Worm (Caenorhabditis elegans) whole organism, L3 larva: Measurements from ENCODE around the gene srj-53.

Experiments
- R02D3.7 ChIP-seq: fragments of 150-350 bp; optimal IDR thresholded peaks from 2 replicates; lab custom pipeline; 2014; ENCODE audit warnings: missing biosample characterization, missing genetic modification characterization
- ZK546.5 ChIP-seq: sonication (generic microtip); optimal IDR thresholded peaks from 2 replicates; lab custom pipeline; 2017; ENCODE audit warnings: missing biosample characterization, missing genetic modification characterization
- aly-2 ChIP-seq: fragments of 150-350 bp; optimal IDR thresholded peaks from 2 replicates; lab custom pipeline; 2014; ENCODE audit warnings: missing biosample characterization, missing genetic modification characterization
- ama-1 ChIP-seq: fragments of 150-350 bp; optimal IDR thresholded peaks from 2 replicates; lab custom pipeline; 2018
- ceh-16 ChIP-seq: sonication (generic microtip); optimal IDR thresholded peaks from 2 replicates; lab custom pipeline; 2017; ENCODE audit warnings: missing biosample characterization, missing genetic modification characterization
- ceh-28 ChIP-seq: fragments of 150-350 bp; optimal IDR thresholded peaks from 2 replicates; lab custom pipeline; 2014; ENCODE audit warnings: missing biosample characterization, missing genetic modification reagents, missing genetic modification characterization
- ceh-82 ChIP-seq: fragments of 150-350 bp; optimal IDR thresholded peaks from 2 replicates; lab custom pipeline; 2014; ENCODE audit warnings: missing biosample characterization, missing genetic modification characterization
- ceh-9 ChIP-seq: sonication (generic microtip); optimal IDR thresholded peaks from 2 replicates; lab custom pipeline; 2018; ENCODE audit warnings: missing biosample characterization, missing genetic modification characterization
- daf-12 ChIP-seq: fragments of 150-350 bp; optimal IDR thresholded peaks from 2 replicates; lab custom pipeline; 2014; ENCODE audit warnings: missing biosample characterization, missing genetic modification reagents, missing genetic modification characterization
- egl-27 ChIP-seq: sonication (generic microtip); optimal IDR thresholded peaks from 4 replicates; lab custom pipeline; 2017; ENCODE audit warnings: missing biosample characterization, missing genetic modification reagents, missing genetic modification characterization
- egl-5 ChIP-seq: fragments of 150-350 bp; optimal IDR thresholded peaks from 2 replicates; lab custom pipeline; 2017; ENCODE audit warnings: missing biosample characterization, missing genetic modification reagents, missing genetic modification characterization, inconsistent platforms
- elt-1 ChIP-seq: fragments of 150-350 bp; optimal IDR thresholded peaks from 2 replicates; lab custom pipeline; 2014; ENCODE audit warnings: missing biosample characterization, missing genetic modification characterization
- elt-2 ChIP-seq: sonication (generic microtip); optimal IDR thresholded peaks from 2 replicates; lab custom pipeline; 2016; ENCODE audit warnings: missing genetic modification reagents, mild to moderate bottlenecking, missing genetic modification characterization, missing compliant biosample characterization
- elt-3 ChIP-seq, 3 experiments: fragments of 150-350 bp in 1 of 3; sonication (generic microtip) in 2 of 3; optimal IDR thresholded peaks; 2 replicates in 2 of 3; 4 replicates in 1 of 3; lab custom pipeline; 2014 to 2017; ENCODE audit warnings: missing biosample characterization in 3 of 3, missing genetic modification characterization in 3 of 3
- eor-1 ChIP-seq, 2 experiments: fragments of 150-350 bp; optimal IDR thresholded peaks; 2 replicates each; lab custom pipeline; 2014 to 2018; ENCODE audit warnings: missing biosample characterization in 2 of 2, missing genetic modification characterization in 2 of 2
- fkh-10 ChIP-seq: sonication (generic microtip); optimal IDR thresholded peaks from 2 replicates; lab custom pipeline; 2017; ENCODE audit warnings: missing biosample characterization, missing genetic modification reagents, missing genetic modification characterization
- fkh-2 ChIP-seq: fragments of 150-350 bp; optimal IDR thresholded peaks from 2 replicates; lab custom pipeline; 2014; ENCODE audit warnings: missing biosample characterization, missing genetic modification reagents, missing genetic modification characterization
- fos-1 ChIP-seq: fragments of 150-350 bp; optimal IDR thresholded peaks from 2 replicates; lab custom pipeline; 2014; ENCODE audit warnings: missing biosample characterization, missing genetic modification characterization
- hmg-11 ChIP-seq: sonication (generic microtip); optimal IDR thresholded peaks from 2 replicates; lab custom pipeline; 2016; ENCODE audit warnings: missing genetic modification characterization, missing compliant biosample characterization
- jun-1 ChIP-seq: fragments of 150-350 bp; optimal IDR thresholded peaks from 2 replicates; lab custom pipeline; 2014; ENCODE audit warnings: missing biosample characterization, missing genetic modification reagents, missing genetic modification characterization
- lin-15B ChIP-seq: fragments of 150-350 bp; optimal IDR thresholded peaks from 2 replicates; lab custom pipeline; 2014; ENCODE audit warnings: missing biosample characterization, missing genetic modification characterization
- lin-39 ChIP-seq: fragments of 150-350 bp; optimal IDR thresholded peaks from 2 replicates; lab custom pipeline; 2018; ENCODE audit warnings: missing biosample characterization, missing genetic modification reagents, missing genetic modification characterization
- lsy-12 ChIP-seq: sonication (generic microtip); optimal IDR thresholded peaks from 2 replicates; lab custom pipeline; 2016; ENCODE audit warnings: mild to moderate bottlenecking, missing genetic modification characterization, missing compliant biosample characterization
- mdl-1 ChIP-seq: fragments of 150-350 bp; optimal IDR thresholded peaks from 2 replicates; lab custom pipeline; 2014; ENCODE audit warnings: missing biosample characterization, missing genetic modification characterization
- mml-1 ChIP-seq: fragments of 150-350 bp; sonication (generic microtip); optimal IDR thresholded peaks from 3 replicates; lab custom pipeline; 2014; ENCODE audit warnings: missing biosample characterization, missing genetic modification characterization
- nfya-1 ChIP-seq: sonication (generic microtip); optimal IDR thresholded peaks from 2 replicates; lab custom pipeline; 2017; ENCODE audit warnings: missing genetic modification characterization, mild to moderate bottlenecking, missing compliant biosample characterization, antibody characterized with exemption, moderate library complexity; ENCODE audit not compliant: insufficient read depth
- nhr-11 ChIP-seq: fragments of 150-350 bp; optimal IDR thresholded peaks from 2 replicates; lab custom pipeline; 2014; ENCODE audit warnings: missing biosample characterization, missing genetic modification characterization
- nhr-12 ChIP-seq: fragments of 150-350 bp; optimal IDR thresholded peaks from 2 replicates; lab custom pipeline; 2014; ENCODE audit warnings: missing biosample characterization, missing genetic modification characterization
- nhr-23 ChIP-seq: fragments of 150-350 bp; optimal IDR thresholded peaks from 2 replicates; lab custom pipeline; 2014; ENCODE audit warnings: missing biosample characterization, missing genetic modification reagents, missing genetic modification characterization
- nhr-237 ChIP-seq: fragments of 150-350 bp; optimal IDR thresholded peaks from 2 replicates; lab custom pipeline; 2014; ENCODE audit warnings: missing biosample characterization, missing genetic modification characterization
- nhr-25 ChIP-seq: sonication (generic microtip); optimal IDR thresholded peaks from 2 replicates; lab custom pipeline; 2017; ENCODE audit warnings: missing biosample characterization, missing genetic modification characterization
- nhr-28 ChIP-seq: fragments of 150-350 bp; optimal IDR thresholded peaks from 2 replicates; lab custom pipeline; 2014; ENCODE audit warnings: missing biosample characterization, missing genetic modification characterization
- nhr-43 ChIP-seq: sonication (generic microtip); optimal IDR thresholded peaks from 2 replicates; lab custom pipeline; 2016; ENCODE audit warnings: mild to moderate bottlenecking, missing genetic modification characterization, missing compliant biosample characterization; ENCODE audit not compliant: poor library complexity, severe bottlenecking
- nhr-67 ChIP-seq: fragments of 150-350 bp; optimal IDR thresholded peaks from 2 replicates; lab custom pipeline; 2014; ENCODE audit warnings: missing biosample characterization, missing genetic modification characterization
- nhr-76 ChIP-seq: fragments of 150-350 bp; sonication (generic microtip); optimal IDR thresholded peaks from 5 replicates; lab custom pipeline; 2014; ENCODE audit warnings: missing biosample characterization, missing genetic modification characterization
- nhr-77 ChIP-seq: fragments of 150-350 bp; optimal IDR thresholded peaks from 2 replicates; lab custom pipeline; 2014; ENCODE audit warnings: missing biosample characterization, missing genetic modification characterization
- pha-4 ChIP-seq: fragments of 150-350 bp; optimal IDR thresholded peaks from 2 replicates; lab custom pipeline; 2014; ENCODE audit warnings: missing biosample characterization, missing genetic modification reagents, missing genetic modification characterization
- pqm-1 ChIP-seq: fragments of 150-350 bp; optimal IDR thresholded peaks from 2 replicates; lab custom pipeline; 2017; ENCODE audit warnings: missing biosample characterization, missing genetic modification characterization, inconsistent platforms
- sea-2 ChIP-seq: fragments of 150-350 bp; sonication (generic microtip); optimal IDR thresholded peaks from 4 replicates; lab custom pipeline; 2014; ENCODE audit warnings: missing biosample characterization, missing genetic modification reagents, missing genetic modification characterization
- skn-1 ChIP-seq: fragments of 150-350 bp; optimal IDR thresholded peaks from 2 replicates; lab custom pipeline; 2014; ENCODE audit warnings: missing biosample characterization, missing genetic modification characterization
- snpc-4 ChIP-seq: fragments of 150-350 bp; optimal IDR thresholded peaks from 2 replicates; lab custom pipeline; 2014; ENCODE audit warnings: missing biosample characterization, missing genetic modification characterization
- tbx-2 ChIP-seq: sonication (generic microtip); optimal IDR thresholded peaks from 2 replicates; lab custom pipeline; 2016; ENCODE audit warnings: mild to moderate bottlenecking, missing genetic modification characterization, missing compliant biosample characterization
- unc-39 ChIP-seq: sonication (generic microtip); optimal IDR thresholded peaks from 4 replicates; lab custom pipeline; 2017; ENCODE audit warnings: missing biosample characterization, missing genetic modification characterization
- unc-62 ChIP-seq: fragments of 150-350 bp; sonication (generic microtip); optimal IDR thresholded peaks from 4 replicates; lab custom pipeline; 2014; ENCODE audit warnings: missing biosample characterization, missing genetic modification reagents, missing genetic modification characterization
- zag-1 ChIP-seq: fragments of 150-350 bp; optimal IDR thresholded peaks from 2 replicates; lab custom pipeline; 2014; ENCODE audit warnings: missing biosample characterization, missing genetic modification characterization
- ztf-11 ChIP-seq: fragments of 150-350 bp; optimal IDR thresholded peaks from 2 replicates; lab custom pipeline; 2014; ENCODE audit warnings: missing biosample characterization, missing genetic modification characterization
- ztf-4 ChIP-seq: fragments of 150-350 bp; optimal IDR thresholded peaks from 2 replicates; lab custom pipeline; 2014; ENCODE audit warnings: missing biosample characterization, missing genetic modification characterization

The srj-53 gene

DNA sequence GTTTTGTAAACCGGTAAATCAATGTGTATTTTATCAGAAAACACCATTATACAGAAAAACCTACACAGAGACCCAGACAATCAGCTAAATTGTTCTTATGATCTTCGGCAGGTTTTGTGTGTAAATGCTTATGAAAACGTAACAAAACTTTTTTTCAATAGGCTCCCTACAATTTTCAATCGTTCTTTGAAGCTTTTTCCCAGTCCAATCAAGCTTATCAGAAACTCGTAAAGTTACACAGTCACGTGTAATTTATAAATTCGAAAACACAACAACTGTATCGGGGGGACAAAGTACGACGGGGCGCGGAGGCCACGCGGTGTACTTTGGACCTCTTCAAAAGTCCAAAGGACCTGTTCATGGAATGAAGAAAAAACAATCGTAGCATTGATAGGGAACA lies 35.7 kb upstream of the srj-53 start:
- TF ChIP-seq elt-3 (tag; optimal IDR thresholded peaks at IDR 0.05; lab: Kevin White, UChicago) (no peak), pha-4 (tag; lab: Kevin White, UChicago) (peak; percentile 86), elt-2 (tag; lab: Kevin White, UChicago) (peak; percentile 92), ztf-11 (no peak), nhr-25 (tag; lab: Kevin White, UChicago) (peak; percentile 16), nhr-28 (tag; lab: Kevin White, UChicago) (no peak), lin-15B (tag; lab: Kevin White, UChicago) (no peak), pqm-1 (tag; lab: Kevin White, UChicago) (peak; percentile 87), nhr-43 (peak; percentile 85), jun-1 (tag; lab: Kevin White, UChicago) (peak; percentile 67), ama-1 (lab: Kevin White, UChicago) (peak; percentile 87), lsy-12 (tag; lab: Kevin White, UChicago) (peak; percentile 44), nfya-1 (tag; lab: Kevin White, UChicago) (peak; percentile 49)

DNA sequence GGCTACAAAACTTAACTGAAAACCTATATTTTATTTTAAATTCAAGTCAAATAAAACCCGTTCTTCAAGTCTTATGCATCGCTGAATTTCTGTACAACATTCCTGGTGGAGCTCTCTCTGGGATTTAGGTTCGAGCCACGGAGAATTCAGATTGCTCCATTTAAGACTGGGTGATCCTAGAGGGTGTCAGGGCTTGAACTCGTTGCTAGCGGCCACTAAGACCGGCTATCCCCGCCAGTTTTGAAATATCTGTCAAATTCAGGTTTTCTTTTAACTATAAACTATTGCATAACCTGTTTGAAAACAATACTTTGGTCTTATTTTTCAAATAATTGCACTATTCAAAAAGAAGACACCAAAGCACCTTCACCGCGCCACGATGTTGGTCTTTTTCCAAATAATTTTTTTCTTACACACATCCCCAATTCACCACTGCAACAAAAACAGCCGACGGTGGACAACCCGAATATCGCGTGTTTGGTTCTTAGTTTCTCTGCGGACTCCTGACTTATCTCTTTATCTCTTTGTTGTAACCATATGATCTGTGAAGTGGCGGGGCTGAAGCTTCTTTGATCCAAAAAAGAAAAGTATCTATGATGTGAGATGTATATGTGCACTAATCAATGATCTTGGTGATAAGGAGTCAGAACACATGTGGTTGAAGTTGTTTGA lies 34.4 kb upstream of the srj-53 start:
- no peak for TF ChIP-seq lin-15B (tag; lab: Kevin White, UChicago)
- no peak for TF ChIP-seq ztf-11
- no peak for TF ChIP-seq nhr-77 (tag; lab: Kevin White, UChicago)
- peak; percentile 50 for TF ChIP-seq ama-1 (lab: Kevin White, UChicago)
- no peak for TF ChIP-seq ceh-16 (tag; lab: Kevin White, UChicago)
- peak; percentile 53 for TF ChIP-seq pha-4 (tag; lab: Kevin White, UChicago)
- TF ChIP-seq nhr-12 (tag; lab: Kevin White, UChicago): no peak
- TF ChIP-seq zag-1 (tag; lab: Kevin White, UChicago): no peak
- no peak for TF ChIP-seq ZK546.5
- TF ChIP-seq mml-1 (tag; lab: Kevin White, UChicago): no peak
- TF ChIP-seq elt-1: no peak
- TF ChIP-seq nhr-67: no peak
- no peak for TF ChIP-seq unc-62 (GFP tag; lab: Kevin White, UChicago)
- peak; percentile 57 for TF ChIP-seq nhr-43
- TF ChIP-seq eor-1 (tag; optimal IDR thresholded peaks at IDR 0.05; lab: Kevin White, UChicago): no peak
- no peak for TF ChIP-seq fkh-10 (GFP tag; lab: Kevin White, UChicago)
- no peak for TF ChIP-seq fkh-2 (tag; lab: Kevin White, UChicago)
- no peak for TF ChIP-seq fos-1
- peak; percentile 38 for TF ChIP-seq mdl-1
- peak; percentile 5 for TF ChIP-seq snpc-4
- TF ChIP-seq ceh-82: no peak
- TF ChIP-seq sea-2 (GFP tag; lab: Kevin White, UChicago): no peak
- TF ChIP-seq nfya-1 (tag; lab: Kevin White, UChicago): peak; percentile 49
- TF ChIP-seq skn-1 (tag; lab: Kevin White, UChicago): no peak
- no peak for TF ChIP-seq egl-27 (tag; lab: Kevin White, UChicago)
- TF ChIP-seq pqm-1 (tag; lab: Kevin White, UChicago): peak; percentile 65
- TF ChIP-seq nhr-23 (tag; lab: Kevin White, UChicago): peak; percentile 19
- no peak for TF ChIP-seq aly-2 (tag; lab: Kevin White, UChicago)
- no peak for TF ChIP-seq daf-12 (tag; lab: Kevin White, UChicago)
- peak; percentile 77 for TF ChIP-seq elt-2 (tag; lab: Kevin White, UChicago)
- TF ChIP-seq hmg-11 (tag; lab: Kevin White, UChicago): no peak
- TF ChIP-seq ztf-4: no peak
- TF ChIP-seq ceh-28 (tag; lab: Kevin White, UChicago): no peak
- TF ChIP-seq lin-39 (tag; lab: Kevin White, UChicago): no peak
- no peak for TF ChIP-seq elt-3 (tag; optimal IDR thresholded peaks at IDR 0.05; lab: Kevin White, UChicago)
- TF ChIP-seq egl-5 (tag; lab: Kevin White, UChicago): peak; percentile 31
- TF ChIP-seq nhr-237 (tag; lab: Kevin White, UChicago): no peak
- no peak for TF ChIP-seq tbx-2
- TF ChIP-seq lsy-12 (tag; lab: Kevin White, UChicago): peak; percentile 7
- TF ChIP-seq R02D3.7 (tag; lab: Kevin White, UChicago): no peak
- TF ChIP-seq nhr-11 (tag; lab: Kevin White, UChicago): no peak
- peak; percentile 46 for TF ChIP-seq nhr-25 (tag; lab: Kevin White, UChicago)
- no peak for TF ChIP-seq ceh-9 (tag; lab: Kevin White, UChicago)
- TF ChIP-seq nhr-76: no peak
- TF ChIP-seq unc-39: no peak
- no peak for TF ChIP-seq jun-1 (tag; lab: Kevin White, UChicago)
- no peak for TF ChIP-seq nhr-28 (tag; lab: Kevin White, UChicago)
